Worm (Caenorhabditis elegans) whole organism, L1 larva: Measurements from ENCODE around the gene F36A4.2.

ENCODE experiments used
- C16A3.4 ChIP-seq: fragments of 150-350 bp; optimal IDR thresholded peaks from 2 replicates; lab custom pipeline; 2014; ENCODE audit warnings: missing biosample characterization, missing genetic modification characterization
- Y116A8C.19 ChIP-seq: sonication (generic microtip); optimal IDR thresholded peaks from 2 replicates; lab custom pipeline; 2016; ENCODE audit warnings: missing compliant biosample characterization, missing genetic modification characterization, borderline replicate concordance
- ama-1 ChIP-seq: fragments of 150-350 bp; optimal IDR thresholded peaks from 2 replicates; lab custom pipeline; 2014
- blmp-1 ChIP-seq: fragments of 150-350 bp; optimal IDR thresholded peaks from 2 replicates; lab custom pipeline; 2014; ENCODE audit warnings: missing biosample characterization, missing genetic modification characterization
- ceh-63 ChIP-seq: fragments of 200-800 bp; sonication (Bioruptor generic); optimal IDR thresholded peaks from 2 replicates; lab custom pipeline; 2018; ENCODE audit warnings: mild to moderate bottlenecking, missing genetic modification characterization, missing compliant biosample characterization
- ceh-8 ChIP-seq: fragments of 200-800 bp; sonication (Bioruptor generic); optimal IDR thresholded peaks from 2 replicates; lab custom pipeline; 2018; ENCODE audit warnings: mild to moderate bottlenecking, missing genetic modification characterization, moderate library complexity, missing compliant biosample characterization
- ceh-88 ChIP-seq: fragments of 200-800 bp; sonication (Bioruptor generic); IDR thresholded peaks from 2 replicates; pipeline ENCODE4 v1.3.6; 2022; ENCODE audit warnings: missing genetic modification characterization, missing compliant biosample characterization
- ceh-90 ChIP-seq: sonication (generic microtip); optimal IDR thresholded peaks from 2 replicates; lab custom pipeline; 2016; ENCODE audit warnings: missing genetic modification characterization, missing compliant biosample characterization
- dsc-1 ChIP-seq: sonication (generic microtip); optimal IDR thresholded peaks from 2 replicates; lab custom pipeline; 2016; ENCODE audit warnings: mild to moderate bottlenecking, missing genetic modification characterization, missing compliant biosample characterization
- egl-27 ChIP-seq, 2 experiments: fragments of 150-350 bp in 1 of 2; sonication (generic microtip); optimal IDR thresholded peaks; 3 replicates each; lab custom pipeline; 2017 to 2018; ENCODE audit warnings: missing biosample characterization in 2 of 2, missing genetic modification characterization in 2 of 2, missing genetic modification reagents in 2 of 2
- elt-2 ChIP-seq: sonication (generic microtip); optimal IDR thresholded peaks from 2 replicates; lab custom pipeline; 2016; ENCODE audit warnings: missing genetic modification characterization, mild to moderate bottlenecking, inconsistent platforms, missing compliant biosample characterization, missing genetic modification reagents
- elt-3 ChIP-seq, 6 experiments: fragments of 150-350 bp in 1 of 6; sonication (generic microtip); optimal IDR thresholded peaks; 2 replicates each; lab custom pipeline; 2017 to 2018; ENCODE audit warnings: missing biosample characterization in 6 of 6, missing genetic modification characterization in 6 of 6, inconsistent platforms in 1 of 6
- hlh-17 ChIP-seq: fragments of 200-800 bp; sonication (Bioruptor generic); optimal IDR thresholded peaks from 2 replicates; lab custom pipeline; 2018; ENCODE audit warnings: missing genetic modification characterization, mild to moderate bottlenecking, missing compliant biosample characterization, moderate library complexity, borderline replicate concordance
- hpl-2 ChIP-seq: fragments of 150-350 bp; optimal IDR thresholded peaks from 2 replicates; lab custom pipeline; 2014; ENCODE audit warnings: missing biosample characterization, missing genetic modification reagents, missing genetic modification characterization
- jun-1 ChIP-seq: fragments of 150-350 bp; optimal IDR thresholded peaks from 2 replicates; lab custom pipeline; 2014; ENCODE audit warnings: missing biosample characterization, missing genetic modification reagents, missing genetic modification characterization
- lin-39 ChIP-seq: fragments of 150-350 bp; optimal IDR thresholded peaks from 2 replicates; lab custom pipeline; 2014; ENCODE audit warnings: missing biosample characterization, missing genetic modification reagents, missing genetic modification characterization
- lir-3 ChIP-seq: sonication (generic microtip); optimal IDR thresholded peaks from 2 replicates; lab custom pipeline; 2016; ENCODE audit warnings: mild to moderate bottlenecking, missing genetic modification characterization, moderate library complexity, missing compliant biosample characterization; ENCODE audit not compliant: poor library complexity
- mab-9 ChIP-seq: fragments of 200-800 bp; sonication (Bioruptor generic); IDR thresholded peaks from 2 replicates; pipeline ENCODE4 v1.3.6; 2022; ENCODE audit warnings: missing genetic modification reagents, missing genetic modification characterization, missing compliant biosample characterization
- nhr-11 ChIP-seq: fragments of 150-350 bp; optimal IDR thresholded peaks from 2 replicates; lab custom pipeline; 2014; ENCODE audit warnings: missing biosample characterization, missing genetic modification characterization
- nhr-12 ChIP-seq: sonication (generic microtip); optimal IDR thresholded peaks from 2 replicates; lab custom pipeline; 2017; ENCODE audit warnings: missing biosample characterization, missing genetic modification characterization
- nhr-28 ChIP-seq: fragments of 150-350 bp; optimal IDR thresholded peaks from 2 replicates; lab custom pipeline; 2014; ENCODE audit warnings: missing biosample characterization, missing genetic modification characterization
- nhr-47 ChIP-seq: sonication (generic microtip); optimal IDR thresholded peaks from 2 replicates; lab custom pipeline; 2016; ENCODE audit warnings: mild to moderate bottlenecking, missing genetic modification characterization, moderate library complexity, missing compliant biosample characterization
- nhr-76 ChIP-seq: sonication (generic microtip); optimal IDR thresholded peaks from 2 replicates; lab custom pipeline; 2017; ENCODE audit warnings: missing biosample characterization, missing genetic modification characterization
- nhr-85 ChIP-seq: sonication (generic microtip); peaks from one replicate; lab custom pipeline; 2016; ENCODE audit warnings: missing genetic modification characterization, inconsistent platforms, missing compliant biosample characterization
- pqm-1 ChIP-seq: sonication (generic microtip); optimal IDR thresholded peaks from 3 replicates; lab custom pipeline; 2017; ENCODE audit warnings: missing biosample characterization, missing genetic modification characterization
- rnt-1 ChIP-seq: sonication (generic microtip); optimal IDR thresholded peaks from 2 replicates; lab custom pipeline; 2016; ENCODE audit warnings: mild to moderate bottlenecking, missing genetic modification characterization, moderate library complexity, missing compliant biosample characterization
- skn-1 ChIP-seq: fragments of 150-350 bp; optimal IDR thresholded peaks from 2 replicates; lab custom pipeline; 2014; ENCODE audit warnings: missing biosample characterization, missing genetic modification characterization
- snpc-4 ChIP-seq: fragments of 150-350 bp; optimal IDR thresholded peaks from 2 replicates; lab custom pipeline; 2014; ENCODE audit warnings: missing biosample characterization, missing genetic modification characterization
- snu-23 ChIP-seq: sonication (generic microtip); optimal IDR thresholded peaks from 2 replicates; lab custom pipeline; 2016; ENCODE audit warnings: missing genetic modification characterization, missing compliant biosample characterization
- sptf-1 ChIP-seq: fragments of 150-350 bp; optimal IDR thresholded peaks from 2 replicates; lab custom pipeline; 2014; ENCODE audit warnings: missing biosample characterization, missing genetic modification characterization
- tbx-2 ChIP-seq: sonication (generic microtip); optimal IDR thresholded peaks from 2 replicates; lab custom pipeline; 2016; ENCODE audit warnings: missing genetic modification characterization, missing compliant biosample characterization
- unc-130 ChIP-seq: fragments of 150-350 bp; optimal IDR thresholded peaks from 2 replicates; lab custom pipeline; 2017; ENCODE audit warnings: missing biosample characterization, missing genetic modification characterization, inconsistent platforms
- unc-62 ChIP-seq: fragments of 150-350 bp; optimal IDR thresholded peaks from 2 replicates; lab custom pipeline; 2014; ENCODE audit warnings: missing biosample characterization, missing genetic modification reagents, missing genetic modification characterization
- zip-4 ChIP-seq: fragments of 200-800 bp; sonication (Bioruptor generic); optimal IDR thresholded peaks from 2 replicates; lab custom pipeline; 2018; ENCODE audit warnings: mild to moderate bottlenecking, missing genetic modification characterization, moderate library complexity, missing compliant biosample characterization
- ztf-11 ChIP-seq, 2 experiments: sonication (generic microtip); optimal IDR thresholded peaks; 2 replicates each; lab custom pipeline; 2016 to 2017; ENCODE audit warnings: missing genetic modification characterization in 2 of 2, missing biosample characterization in 1 of 2, missing compliant biosample characterization in 1 of 2

Gene F36A4.2

DNA sequence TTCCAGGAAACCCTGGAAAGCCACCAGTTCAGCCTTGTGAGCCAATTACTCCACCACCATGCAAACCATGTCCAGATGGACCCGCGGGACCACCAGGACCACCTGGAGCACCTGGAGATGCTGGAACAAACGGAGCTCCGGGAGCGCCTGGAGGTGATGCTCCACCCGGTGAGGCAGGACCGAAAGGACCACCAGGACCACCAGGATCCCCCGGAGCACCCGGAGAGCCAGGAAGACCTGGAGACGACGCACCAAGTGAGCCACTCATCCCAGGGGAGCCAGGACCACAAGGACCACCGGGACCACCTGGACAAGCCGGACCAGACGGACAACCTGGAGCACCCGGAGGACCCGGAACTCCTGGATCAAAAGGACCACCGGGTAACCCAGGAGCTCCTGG is 6.4 kb upstream of the F36A4.2 start:
- no peak for TF ChIP-seq elt-3 (tag; optimal IDR thresholded peaks at IDR 0.05; lab: Kevin White, UChicago)
- peak; percentile 74 for TF ChIP-seq ceh-8 (GFP tag; lab: Kevin White, UChicago)

DNA sequence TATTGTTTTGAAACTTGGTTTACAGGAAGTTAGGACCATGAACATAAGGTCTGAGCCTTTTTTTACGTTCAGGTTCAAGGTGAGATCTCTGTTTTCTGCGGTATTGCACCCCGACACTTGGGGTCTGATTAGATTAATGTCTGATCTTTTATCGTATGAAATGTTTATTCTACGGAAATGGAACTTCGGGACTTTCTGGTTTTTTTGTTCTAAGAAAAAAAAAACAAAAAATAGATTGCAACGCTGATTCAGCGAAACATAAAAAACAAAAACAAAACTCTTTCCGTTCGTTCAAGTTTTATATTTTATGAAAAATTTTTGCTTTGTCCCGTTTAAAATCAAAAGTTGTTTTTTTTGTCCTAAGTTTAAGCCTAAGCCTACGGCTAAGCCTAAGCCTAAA is 5.8 kb upstream of the F36A4.2 start, which contains the start of gene F36A4.5:
TSS of gene F36A4.5 (plus strand) at position 301 of the 400 bp plus-strand sequence.
- TF ChIP-seq sptf-1 (tag; lab: Kevin White, UChicago) (no peak), pqm-1 (tag; lab: Kevin White, UChicago) (no peak), lin-39 (tag; lab: Kevin White, UChicago) (no peak), unc-62 (GFP tag; lab: Kevin White, UChicago) (no peak), nhr-11 (no peak), rnt-1 (tag; lab: Kevin White, UChicago) (no peak), C16A3.4 (tag; lab: Kevin White, UChicago) (no peak), snu-23 (GFP tag; lab: Kevin White, UChicago) (no peak), lir-3 (tag; lab: Kevin White, UChicago) (no peak), ama-1 (lab: Kevin White, UChicago) (no peak), tbx-2 (no peak), nhr-47 (tag; lab: Kevin White, UChicago) (no peak), ceh-88 (no peak), ceh-63 (GFP tag; lab: Kevin White, UChicago) (no peak), ceh-90 (tag; lab: Kevin White, UChicago) (no peak), mab-9 (no peak), unc-130 (tag; lab: Kevin White, UChicago) (no peak), nhr-76 (tag; lab: Kevin White, UChicago) (no peak)

ce11 chrIV:4265951-4266350 is 5.1 kb upstream of the F36A4.2 start:
- TF ChIP-seq nhr-85 (tag; lab: Kevin White, UChicago), result peak; percentile 37
- no peak for TF ChIP-seq Y116A8C.19
- peak; percentile 63 for TF ChIP-seq snpc-4 (tag; lab: Kevin White, UChicago)
- TF ChIP-seq ceh-63 (GFP tag; lab: Kevin White, UChicago), result no peak

DNA sequence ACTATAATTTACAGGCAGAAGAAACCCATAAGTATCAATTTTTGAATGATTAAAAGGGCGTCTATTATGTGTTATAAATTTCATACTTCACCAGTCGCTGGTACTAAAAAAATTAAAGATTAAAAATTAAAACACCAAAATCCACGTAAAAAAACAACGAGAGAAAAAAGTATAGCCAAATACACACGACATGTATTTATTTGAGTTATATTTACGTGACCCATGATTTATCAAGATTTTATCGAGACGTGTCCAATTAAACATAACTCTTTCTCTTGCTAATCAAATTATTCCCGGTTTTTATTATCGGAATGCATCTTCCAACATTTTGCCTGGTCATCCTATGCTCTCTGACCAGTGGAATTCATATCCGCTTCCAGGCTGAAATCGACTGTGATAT is 3.7 kb upstream of the F36A4.2 start, which contains the start of gene F36A4.4:
TSS of gene F36A4.4 (plus strand) at position 301 of the 400 bp plus-strand sequence.
- TF ChIP-seq hpl-2 (GFP tag; lab: Kevin White, UChicago), result no peak
- TF ChIP-seq ztf-11 (tag; optimal IDR thresholded peaks at IDR 0.05; lab: Kevin White, UChicago), result no peak
- TF ChIP-seq hlh-17, result no peak
- no peak for TF ChIP-seq nhr-76 (tag; lab: Kevin White, UChicago)
- TF ChIP-seq, all 84 proteins: peak for 0

DNA sequence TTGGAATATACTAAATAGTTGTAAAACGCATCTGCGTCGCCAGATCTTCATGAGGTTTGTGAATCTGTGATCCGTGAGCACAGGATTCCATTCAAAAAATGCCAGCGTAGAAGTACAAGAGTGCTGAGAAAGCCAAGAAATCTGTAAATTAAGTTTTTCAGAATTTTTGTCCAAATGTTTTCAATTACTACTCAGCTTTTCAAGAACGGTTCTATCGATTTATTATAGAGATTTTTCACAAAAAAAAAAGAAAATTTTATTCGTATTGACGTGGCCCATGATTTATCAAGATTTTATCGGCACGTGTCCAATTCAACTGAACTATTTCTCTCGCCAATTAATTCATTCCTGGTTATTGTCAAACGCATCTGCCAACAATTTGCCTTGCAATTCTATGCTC is 1.7 kb upstream of the F36A4.2 start, which contains the start of gene F36A4.3:
TSS of gene F36A4.3 (plus strand) at position 301 of the 400 bp plus-strand sequence.
- TF ChIP-seq nhr-12 (tag; lab: Kevin White, UChicago) (no peak), blmp-1 (tag; lab: Kevin White, UChicago) (no peak), egl-27 (tag; optimal IDR thresholded peaks at IDR 0.05; lab: Kevin White, UChicago) (no peak), skn-1 (tag; lab: Kevin White, UChicago) (no peak), dsc-1 (tag; lab: Kevin White, UChicago) (no peak), elt-3 (tag; optimal IDR thresholded peaks at IDR 0.05; lab: Kevin White, UChicago) (no peak), zip-4 (GFP tag; lab: Kevin White, UChicago) (no peak), C16A3.4 (tag; lab: Kevin White, UChicago) (no peak), ceh-90 (tag; lab: Kevin White, UChicago) (no peak), snu-23 (GFP tag; lab: Kevin White, UChicago) (no peak), lir-3 (tag; lab: Kevin White, UChicago) (no peak), jun-1 (tag; lab: Kevin White, UChicago) (no peak), nhr-28 (tag; lab: Kevin White, UChicago) (no peak), elt-2 (tag; lab: Kevin White, UChicago) (no peak)
